Worm (Caenorhabditis elegans): ENCODE data around the gene C52B9.4.

- TF ChIP-seq ztf-29 (GFP tag; IDR thresholded peaks at IDR 0.05): no peak
- TF ChIP-seq ref-1 (GFP tag; conservative IDR thresholded peaks at IDR 0.05): no peak
- no peak for TF ChIP-seq klf-2 (GFP tag; conservative IDR thresholded peaks at IDR 0.05)
- no peak for TF ChIP-seq med-1 (GFP tag; optimal IDR thresholded peaks at IDR 0.05; ENCODE audit: insufficient read depth)
- no peak for TF ChIP-seq flt-1 (GFP tag; IDR thresholded peaks at IDR 0.05)
- no peak for TF ChIP-seq cog-1 (tag; optimal IDR thresholded peaks at IDR 0.05)
- no peak for TF ChIP-seq ztf-23 (GFP tag; IDR thresholded peaks at IDR 0.05)
- TF ChIP-seq T22C8.4 (GFP tag; IDR thresholded peaks at IDR 0.05): no peak
- TF ChIP-seq tab-1 (GFP tag; IDR thresholded peaks at IDR 0.05): no peak
These were observed 29.4 kb downstream of the C52B9.4 start for ce11 chrX:4289805-4290204.
